Worm (Caenorhabditis elegans): ENCODE measurements around the gene pdzd-8.

- TF ChIP-seq lsy-2 (tag; optimal IDR thresholded peaks at IDR 0.05) (no peak), elt-3 (tag; optimal IDR thresholded peaks at IDR 0.05) (no peak)
Measured at ce11 chrIV:8943430-8943829, 31.9 kb upstream of the pdzd-8 start.

Data from whole organism, mixed stage, embryonic.